Worm (Caenorhabditis elegans): ENCODE results near the gene T02B11.4.

ce11 chrV:871029-871428, at the start of gene T02B11.4:
- TF ChIP-seq lsy-2 (tag; optimal IDR thresholded peaks at IDR 0.05) (no peak), nhr-11 (tag; optimal IDR thresholded peaks at IDR 0.05) (no peak), aha-1 (tag) (no peak), nhr-25 (tag; optimal IDR thresholded peaks at IDR 0.05; ENCODE audit: borderline replicate concordance, insufficient read depth) (no peak), sdz-12 (GFP tag; optimal IDR thresholded peaks at IDR 0.05) (no peak), dpl-1 (GFP tag; optimal IDR thresholded peaks at IDR 0.05) (no peak), dmd-9 (GFP tag; IDR thresholded peaks at IDR 0.05) (no peak)

All from whole organism, L4 larva.